Fruit fly (Drosophila melanogaster) whole organism, embryonic: ENCODE measurements around the gene CG7333.

ENCODE experiments used
- CG12659 ChIP-seq: fragments of 200-800 bp; sonication (Bioruptor generic); optimal IDR thresholded peaks from 3 replicates; lab custom pipeline; 2017; ENCODE audit warnings: mild to moderate bottlenecking, missing biosample characterization, missing genetic modification reagents, missing genetic modification characterization
- CG14050 ChIP-seq: fragments of 200-800 bp; sonication (Bioruptor generic); IDR thresholded peaks from 3 replicates; pipeline ENCODE4 v1.3.6; 2022; ENCODE audit warnings: missing biosample characterization, missing genetic modification characterization
- Rx ChIP-seq: fragments of 200-800 bp; sonication (Bioruptor generic); IDR thresholded peaks from 2 replicates; pipeline ENCODE4 v1.3.6; 2022; ENCODE audit warnings: missing biosample characterization, missing genetic modification characterization
- fd102C ChIP-seq: fragments of 200-800 bp; sonication (Bioruptor generic); optimal IDR thresholded peaks from 2 replicates; lab custom pipeline; 2018; ENCODE audit warnings: missing biosample characterization, mild to moderate bottlenecking, missing genetic modification characterization, moderate library complexity
- sim ChIP-seq: fragments of 200-800 bp; sonication (Bioruptor generic); IDR thresholded peaks from 2 replicates; pipeline ENCODE4 v1.3.6; 2022; ENCODE audit warnings: missing biosample characterization, missing genetic modification characterization

dm6 chr3R:19641058-19641457, 40.6 kb downstream of the CG7333 start:
- no peak for TF ChIP-seq CG14050 (GFP tag; lab: Robert Waterston, UW)
- TF ChIP-seq fd102C, result no peak
- TF ChIP-seq CG12659, result no peak
- no peak for TF ChIP-seq sim
- TF ChIP-seq Rx (GFP tag; lab: Robert Waterston, UW), result no peak
